Fruit fly (Drosophila melanogaster): ENCODE measurements around the gene CG6321.

CG6321 gene

DNA sequence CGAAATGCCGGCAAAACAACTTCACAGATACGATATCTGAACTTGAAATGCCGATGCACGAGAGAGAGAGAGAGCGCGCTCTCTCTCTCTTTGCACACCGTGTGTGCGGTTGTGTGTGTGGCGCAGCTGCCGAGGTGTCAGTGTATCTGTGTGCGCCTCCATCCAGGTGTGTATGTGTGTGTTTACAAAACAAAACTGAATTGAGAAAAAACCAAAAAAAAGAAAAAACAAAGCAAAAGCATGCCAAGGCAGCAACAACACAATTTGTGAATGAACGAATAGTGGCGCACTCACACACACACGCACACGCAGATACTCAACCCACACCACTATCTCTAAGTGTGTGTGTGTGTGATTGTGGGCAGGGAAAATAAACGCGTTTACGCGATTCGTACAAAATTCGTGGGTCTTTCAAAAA is 50.6 kb downstream of the CG6321 start (continued):
- TF ChIP-seq Rx (GFP tag; IDR thresholded peaks at IDR 0.05) (no peak), bsh (GFP tag; optimal IDR thresholded peaks at IDR 0.05) (peak in 1 of 2 experiments; percentile 96)

Measured in whole organism, embryonic.